Fruit fly (Drosophila melanogaster) whole organism, embryonic: ENCODE measurements around the gene CG5103.

ENCODE experiments used
- CG10147 ChIP-seq: fragments of 200-800 bp; sonication (Bioruptor generic); optimal IDR thresholded peaks from 2 replicates; lab custom pipeline; 2019; ENCODE audit warnings: missing biosample characterization, mild to moderate bottlenecking, missing genetic modification characterization, moderate library complexity
- CG6689 ChIP-seq: fragments of 200-800 bp; sonication (Bioruptor generic); IDR thresholded peaks from 2 replicates; pipeline ENCODE4 v1.3.6; 2022; ENCODE audit warnings: missing biosample characterization, missing genetic modification characterization
- tll ChIP-seq, 2 experiments: fragments of 200-800 bp in 1 of 2; fragments of >200 bp in 1 of 2; sonication (Bioruptor generic) in 1 of 2; optimal IDR thresholded peaks; 2 replicates each; lab custom pipeline; 2017 to 2019; ENCODE audit warnings: missing biosample characterization in 2 of 2, missing genetic modification characterization in 2 of 2, mild to moderate bottlenecking in 1 of 2, moderate library complexity in 1 of 2
- usp ChIP-seq: fragments of >200 bp; optimal IDR thresholded peaks from 2 replicates; lab custom pipeline; 2017; ENCODE audit warnings: missing biosample characterization, missing genetic modification characterization

DNA sequence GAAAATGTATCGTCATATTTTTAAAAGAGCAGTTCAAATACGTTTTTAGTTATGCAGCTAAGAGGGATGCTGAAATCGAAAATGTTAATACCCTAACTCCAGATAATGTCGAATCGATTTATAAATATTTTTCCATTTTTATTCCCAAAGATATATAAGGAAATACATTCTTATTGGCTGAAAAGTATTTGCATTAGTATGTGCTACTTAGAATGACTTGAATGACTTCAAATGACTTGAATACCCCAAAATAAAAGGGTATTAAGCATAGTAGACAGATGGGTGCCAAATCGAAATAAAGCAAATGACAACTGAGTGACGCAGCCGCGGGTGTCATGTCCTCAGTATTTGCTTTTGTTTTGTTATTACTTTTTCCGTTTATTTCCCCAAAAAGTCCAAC, 35.3 kb downstream of the CG5103 start:
- no peak for TF ChIP-seq CG10147
- no peak for TF ChIP-seq CG6689 (GFP tag; lab: Robert Waterston, UW)
- no peak for TF ChIP-seq tll (GFP tag; optimal IDR thresholded peaks at IDR 0.05; lab: Kevin White, UChicago)
- TF ChIP-seq usp, result no peak
